Worm (Caenorhabditis elegans): Measurements from ENCODE around the gene grl-28.

DNA sequence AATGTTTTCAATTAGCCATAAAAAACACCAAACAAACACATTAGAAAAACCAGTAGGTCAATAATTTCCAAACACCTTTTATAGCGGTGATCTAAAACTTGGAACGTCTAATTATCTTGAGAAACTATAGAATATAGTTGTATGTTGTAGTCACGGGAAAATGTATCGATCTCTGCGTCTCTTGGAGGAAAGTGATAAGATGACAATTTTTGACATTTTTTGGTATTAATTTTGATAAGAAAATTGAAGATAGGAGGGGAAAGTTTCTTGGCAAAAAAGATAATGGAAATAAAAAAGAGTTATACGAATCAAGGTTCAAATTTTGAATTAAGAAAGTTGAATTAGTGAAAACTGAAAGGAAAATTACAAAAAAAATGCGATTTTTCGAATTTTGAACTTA, 45.9 kb downstream of the grl-28 start:
- TF ChIP-seq snpc-4 (tag; optimal IDR thresholded peaks at IDR 0.05) (no peak), lsy-2 (tag; optimal IDR thresholded peaks at IDR 0.05) (no peak), blmp-1 (tag; optimal IDR thresholded peaks at IDR 0.05) (no peak), mls-2 (tag; optimal IDR thresholded peaks at IDR 0.05) (no peak), nhr-237 (tag; optimal IDR thresholded peaks at IDR 0.05) (no peak), ham-2 (GFP tag; optimal IDR thresholded peaks at IDR 0.05) (no peak), lin-13 (tag; optimal IDR thresholded peaks at IDR 0.05) (no peak)

All from whole organism, mixed stage, embryonic.